Worm (Caenorhabditis elegans) whole organism, L3 larva: ENCODE results near the gene H35B03.1.

Source experiments
- fkh-10 ChIP-seq: sonication (generic microtip); optimal IDR thresholded peaks from 2 replicates; lab custom pipeline; 2017; ENCODE audit warnings: missing biosample characterization, missing genetic modification reagents, missing genetic modification characterization
- lin-39 ChIP-seq: fragments of 150-350 bp; optimal IDR thresholded peaks from 2 replicates; lab custom pipeline; 2018; ENCODE audit warnings: missing biosample characterization, missing genetic modification reagents, missing genetic modification characterization
- nhr-12 ChIP-seq: fragments of 150-350 bp; optimal IDR thresholded peaks from 2 replicates; lab custom pipeline; 2014; ENCODE audit warnings: missing biosample characterization, missing genetic modification characterization
- nhr-237 ChIP-seq: fragments of 150-350 bp; optimal IDR thresholded peaks from 2 replicates; lab custom pipeline; 2014; ENCODE audit warnings: missing biosample characterization, missing genetic modification characterization
- unc-62 ChIP-seq: fragments of 150-350 bp; sonication (generic microtip); optimal IDR thresholded peaks from 4 replicates; lab custom pipeline; 2014; ENCODE audit warnings: missing biosample characterization, missing genetic modification reagents, missing genetic modification characterization
- zag-1 ChIP-seq: fragments of 150-350 bp; optimal IDR thresholded peaks from 2 replicates; lab custom pipeline; 2014; ENCODE audit warnings: missing biosample characterization, missing genetic modification characterization

ce11 chrIV:5760656-5761055, 35.3 kb downstream of the H35B03.1 start:
- TF ChIP-seq nhr-237 (no peak), nhr-12 (no peak), fkh-10 (GFP tag; lab: Kevin White, UChicago) (no peak), lin-39 (no peak), unc-62 (GFP tag; lab: Kevin White, UChicago) (no peak), zag-1 (tag; lab: Kevin White, UChicago) (no peak)
